Worm (Caenorhabditis elegans): Measurements from ENCODE around the gene atf-6.

ce11 chrX:12479027-12479426 is 1.7 kb upstream of the atf-6 start:
- no peak for TF ChIP-seq dpl-1 (GFP tag; optimal IDR thresholded peaks at IDR 0.05)
- TF ChIP-seq nhr-237 (tag; optimal IDR thresholded peaks at IDR 0.05) = no peak
- no peak for TF ChIP-seq lin-39 (tag; optimal IDR thresholded peaks at IDR 0.05)
- no peak for TF ChIP-seq unc-30 (tag; optimal IDR thresholded peaks at IDR 0.05)
- TF ChIP-seq isw-1 (GFP tag; IDR thresholded peaks at IDR 0.05) = no peak
- no peak for TF ChIP-seq grh-1 (GFP tag; IDR thresholded peaks at IDR 0.05)
- TF ChIP-seq lir-3 (tag; optimal IDR thresholded peaks at IDR 0.05; ENCODE audit: poor library complexity) = no peak
- no peak for TF ChIP-seq ztf-11 (tag; optimal IDR thresholded peaks at IDR 0.05)
- TF ChIP-seq nhr-11 (tag; optimal IDR thresholded peaks at IDR 0.05) = no peak
- no peak for TF ChIP-seq irx-1 (tag; optimal IDR thresholded peaks at IDR 0.05)
- no peak for TF ChIP-seq nhr-28 (tag; optimal IDR thresholded peaks at IDR 0.05)
